Worm (Caenorhabditis elegans) whole organism, late embryonic: ENCODE results near the gene str-171.

Experiments
- ama-1 ChIP-seq: fragments of 150-350 bp; optimal IDR thresholded peaks from 2 replicates; lab custom pipeline; 2014
- ceh-18 ChIP-seq: sonication (generic microtip); optimal IDR thresholded peaks from 2 replicates; lab custom pipeline; 2016; ENCODE audit warnings: missing genetic modification characterization, missing compliant biosample characterization
- ceh-6 ChIP-seq: fragments of 200-800 bp; sonication (Bioruptor generic); optimal IDR thresholded peaks from 2 replicates; lab custom pipeline; 2018; ENCODE audit warnings: mild to moderate bottlenecking, missing genetic modification characterization, missing compliant biosample characterization
- dmd-4 ChIP-seq: sonication (generic microtip); optimal IDR thresholded peaks from 2 replicates; lab custom pipeline; 2016; ENCODE audit warnings: borderline replicate concordance, missing genetic modification characterization, missing compliant biosample characterization
- hlh-8 ChIP-seq: sonication (generic microtip); optimal IDR thresholded peaks from 2 replicates; lab custom pipeline; 2016; ENCODE audit warnings: missing genotype, missing genetic modification characterization, missing compliant biosample characterization
- npax-4 ChIP-seq: sonication (generic microtip); optimal IDR thresholded peaks from 2 replicates; lab custom pipeline; 2016; ENCODE audit warnings: missing genetic modification characterization, missing compliant biosample characterization
- pat-9 ChIP-seq: fragments of 200-800 bp; sonication (Bioruptor generic); optimal IDR thresholded peaks from 2 replicates; lab custom pipeline; 2018; ENCODE audit warnings: mild to moderate bottlenecking, missing genetic modification characterization, moderate library complexity, missing compliant biosample characterization
- tbx-7 ChIP-seq: sonication (generic microtip); optimal IDR thresholded peaks from 2 replicates; lab custom pipeline; 2016; ENCODE audit warnings: missing genotype, missing genetic modification characterization, missing compliant biosample characterization
- unc-55 ChIP-seq: sonication (generic microtip); optimal IDR thresholded peaks from 2 replicates; lab custom pipeline; 2017; ENCODE audit warnings: missing biosample characterization, missing genetic modification reagents, missing genetic modification characterization

ce11 chrV:15083659-15084058, 48.7 kb downstream of the str-171 start:
- no peak for TF ChIP-seq dmd-4 (tag; lab: Kevin White, UChicago)
- TF ChIP-seq hlh-8, result no peak
- TF ChIP-seq npax-4, result no peak
- no peak for TF ChIP-seq pat-9 (tag; lab: Kevin White, UChicago)
- no peak for TF ChIP-seq ceh-6
- no peak for TF ChIP-seq ceh-18 (tag; lab: Kevin White, UChicago)
- TF ChIP-seq ama-1 (lab: Kevin White, UChicago), result no peak
- TF ChIP-seq unc-55, result no peak
- TF ChIP-seq tbx-7 (tag; lab: Kevin White, UChicago), result no peak
